Worm (Caenorhabditis elegans) whole organism, L4/young adult: ENCODE measurements around the gene sec-22.
A peak's percentile ranks its signal among the peaks of the same experiment; 100 is the strongest.

Source experiments
- W03F9.2 ChIP-seq: fragments of 150-350 bp; optimal IDR thresholded peaks from 2 replicates; lab custom pipeline; 2014; ENCODE audit warnings: missing biosample characterization, missing genetic modification characterization
- dao-5 ChIP-seq: sonication (generic microtip); optimal IDR thresholded peaks from 2 replicates; lab custom pipeline; 2016; ENCODE audit warnings: missing genotype, missing genetic modification characterization, moderate library complexity, missing compliant biosample characterization
- him-1 ChIP-seq: sonication (generic microtip); optimal IDR thresholded peaks from 2 replicates; lab custom pipeline; 2016; ENCODE audit warnings: missing genotype, missing genetic modification reagents, missing genetic modification characterization, missing compliant biosample characterization

DNA sequence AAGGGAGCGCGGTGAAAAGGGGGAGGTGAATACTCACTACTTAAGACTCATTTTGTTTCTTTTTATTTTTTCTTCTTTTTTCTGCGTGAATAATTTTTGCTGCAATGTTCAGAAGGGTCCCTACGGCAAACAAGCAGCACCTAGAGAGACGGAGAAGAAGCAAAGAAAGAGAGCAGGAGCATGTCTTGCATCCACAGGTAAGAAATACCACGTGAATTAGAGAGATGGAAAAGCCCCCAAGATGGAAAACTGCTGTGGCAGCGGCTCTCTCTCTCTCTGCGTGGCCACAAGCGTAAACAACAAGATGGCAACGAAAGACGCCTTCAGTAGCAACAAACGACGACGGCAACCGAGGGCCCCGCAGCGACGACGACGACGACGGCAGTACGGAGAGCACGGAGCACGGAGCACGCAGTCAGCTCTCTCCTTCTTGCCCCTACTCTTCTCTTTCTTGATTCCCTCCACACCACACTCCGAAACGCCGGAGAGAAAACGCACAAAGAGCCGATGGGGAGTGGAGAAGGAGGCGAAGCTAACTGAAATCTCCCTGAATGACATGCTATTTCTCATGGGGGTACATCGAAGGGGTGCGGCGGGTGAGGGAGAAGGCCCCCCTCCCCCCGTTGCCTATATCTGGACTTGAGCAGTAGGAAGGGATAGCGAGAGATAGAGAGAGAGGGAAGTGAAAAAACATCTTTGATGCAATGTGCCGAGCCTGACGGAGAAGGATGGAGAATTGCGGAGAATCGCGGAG, 42.5 kb upstream of the sec-22 start:
- TF ChIP-seq dao-5: no peak
- no peak for TF ChIP-seq W03F9.2 (tag; lab: Kevin White, UChicago)
- TF ChIP-seq him-1 (tag; lab: Kevin White, UChicago): peak; percentile 79
